Fruit fly (Drosophila melanogaster) Kc167 (cell line): Measurements from ENCODE around the gene RpL10.

Source experiments
- Myc ChIP-seq: fragments of >200 bp; optimal IDR thresholded peaks from 2 replicates; lab custom pipeline; 2017; ENCODE audit warnings: missing external identifiers
- Sin3A ChIP-seq: fragments of >200 bp; optimal IDR thresholded peaks from 2 replicates; lab custom pipeline; 2018; ENCODE audit warnings: missing external identifiers
- h ChIP-seq: fragments of >200 bp; optimal IDR thresholded peaks from 3 replicates; lab custom pipeline; 2018; ENCODE audit warnings: missing external identifiers
- insv ChIP-seq: fragments of >200 bp; optimal IDR thresholded peaks from 3 replicates; lab custom pipeline; 2018; ENCODE audit warnings: missing external identifiers
- psq ChIP-seq: fragments of >200 bp; optimal IDR thresholded peaks from 2 replicates; lab custom pipeline; 2017; ENCODE audit warnings: missing external identifiers
- ttk ChIP-seq: sonication (Bioruptor generic); optimal IDR thresholded peaks from 2 replicates; lab custom pipeline; 2017; ENCODE audit warnings: missing external identifiers

Gene RpL10

dm6 chr3L:23095277-23095676, at the start of gene RpL10:
RpL10 (minus strand) TSS chr3L:23095471.
- TF ChIP-seq ttk (lab: Kevin White, UChicago) (no peak), psq (no peak), Myc (lab: Kevin White, UChicago) (no peak), insv (lab: Kevin White, UChicago) (no peak), Sin3A (lab: Kevin White, UChicago) (no peak), h (lab: Kevin White, UChicago) (no peak)

- TF ChIP-seq Myc (lab: Kevin White, UChicago), result no peak
- no peak for TF ChIP-seq Sin3A (lab: Kevin White, UChicago)
- no peak for TF ChIP-seq h (lab: Kevin White, UChicago)
- no peak for TF ChIP-seq insv (lab: Kevin White, UChicago)
- no peak for TF ChIP-seq ttk (lab: Kevin White, UChicago)
- no peak for TF ChIP-seq psq
Observed at dm6 chr3L:23125736-23126135, 30.5 kb upstream of the RpL10 start, which contains the start of gene CG33217. CG33217 (plus strand) TSS chr3L:23126025.

dm6 chr3L:23099394-23099977, 4.2 kb upstream of the RpL10 start:
- TF ChIP-seq psq (no peak), insv (lab: Kevin White, UChicago) (no peak), ttk (lab: Kevin White, UChicago) (no peak), Myc (lab: Kevin White, UChicago) (no peak), h (lab: Kevin White, UChicago) (no peak), Sin3A (lab: Kevin White, UChicago) (no peak)

- TF ChIP-seq Sin3A (lab: Kevin White, UChicago) (no peak), insv (lab: Kevin White, UChicago) (no peak), ttk (lab: Kevin White, UChicago) (no peak), h (lab: Kevin White, UChicago) (no peak), Myc (lab: Kevin White, UChicago) (no peak), psq (no peak)
Observed at dm6 chr3L:23096803-23097425, 1.6 kb upstream of the RpL10 start, which contains the start of gene CkIIalpha. CkIIalpha (plus strand) TSS chr3L:23097072.

dm6 chr3L:23088927-23089326, 6.3 kb downstream of the RpL10 start:
- TF ChIP-seq Sin3A (lab: Kevin White, UChicago) (no peak), Myc (lab: Kevin White, UChicago) (no peak), h (lab: Kevin White, UChicago) (no peak), psq (no peak)

dm6 chr3L:23081256-23081655, 14.0 kb downstream of the RpL10 start:
- no peak for TF ChIP-seq h (lab: Kevin White, UChicago)
- TF ChIP-seq Sin3A (lab: Kevin White, UChicago), result no peak
- no peak for TF ChIP-seq insv (lab: Kevin White, UChicago)
- TF ChIP-seq Myc (lab: Kevin White, UChicago), result no peak
- no peak for TF ChIP-seq ttk (lab: Kevin White, UChicago)
- no peak for TF ChIP-seq psq
